Fruit fly (Drosophila melanogaster) whole organism, embryonic: Measurements from ENCODE around the gene Syn1.

Source experiments
- CG16779 ChIP-seq: fragments of 200-800 bp; sonication (Bioruptor generic); IDR thresholded peaks from 2 replicates; pipeline ENCODE4 v1.3.6; 2022; ENCODE audit warnings: missing biosample characterization, missing genetic modification characterization
- Sox102F ChIP-seq: fragments of 200-800 bp; sonication (Bioruptor generic); optimal IDR thresholded peaks from 2 replicates; lab custom pipeline; 2018; ENCODE audit warnings: missing biosample characterization, mild to moderate bottlenecking, missing genetic modification characterization, moderate library complexity
- hb ChIP-seq: fragments of 200-800 bp; sonication (Bioruptor generic); IDR thresholded peaks from 3 replicates; pipeline ENCODE4 v1.3.6; 2022; ENCODE audit warnings: missing biosample characterization, missing genetic modification characterization; ENCODE audit not compliant: partially characterized antibody

DNA sequence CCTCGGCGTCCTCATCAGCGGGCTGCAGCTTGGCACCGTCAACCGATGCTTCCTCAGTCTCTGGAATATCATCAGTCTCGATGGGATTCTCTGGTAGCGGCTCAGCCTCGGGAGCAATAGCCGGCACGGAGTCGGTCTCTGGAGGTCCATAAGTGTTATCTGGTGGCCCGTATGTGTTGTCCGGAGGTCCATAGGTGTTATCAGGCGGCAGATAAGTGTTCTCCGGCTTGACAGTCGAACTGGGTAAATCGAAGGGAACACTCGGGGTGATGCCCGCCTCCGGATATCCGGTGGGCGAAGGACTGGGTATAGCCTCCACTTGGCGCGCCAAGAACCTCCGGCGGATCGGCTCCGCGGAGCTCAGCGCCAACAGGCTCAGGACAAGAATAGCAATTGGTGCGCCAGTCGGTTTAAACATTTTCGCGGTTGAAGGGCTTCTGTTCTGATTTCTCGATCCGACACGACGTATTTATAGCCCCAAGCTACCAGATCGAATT is 39.2 kb downstream of the Syn1 start, which contains the start of gene CG14569:
- TF ChIP-seq CG16779 (GFP tag; lab: Robert Waterston, UW) (no peak), hb (GFP tag; lab: Robert Waterston, UW) (no peak), Sox102F (GFP tag; lab: Kevin White, UChicago) (no peak)
